Fruit fly (Drosophila melanogaster) whole organism, prepupa: ENCODE measurements around the gene Set.
A peak's percentile ranks its signal among the peaks of the same experiment; 100 is the strongest.

Source experiments
- Blimp-1 ChIP-seq: fragments of 200-800 bp; sonication (Bioruptor generic); optimal IDR thresholded peaks from 3 replicates; lab custom pipeline; 2017; ENCODE audit warnings: missing biosample characterization, missing genetic modification characterization, mild to moderate bottlenecking, moderate library complexity, missing genetic modification reagents
- CG10669 ChIP-seq: fragments of 200-800 bp; sonication (Bioruptor generic); optimal IDR thresholded peaks from 3 replicates; lab custom pipeline; 2018; ENCODE audit warnings: missing biosample characterization, mild to moderate bottlenecking, missing genetic modification characterization, moderate library complexity
- CG11762 ChIP-seq: fragments of 200-800 bp; sonication (Bioruptor generic); optimal IDR thresholded peaks from 3 replicates; lab custom pipeline; 2016; ENCODE audit warnings: missing biosample characterization, missing genetic modification characterization; ENCODE audit not compliant: insufficient read depth
- CG11902 ChIP-seq: fragments of 200-800 bp; sonication (Bioruptor generic); optimal IDR thresholded peaks from 3 replicates; lab custom pipeline; 2016; ENCODE audit warnings: missing biosample characterization, missing genetic modification characterization
- CG15336 ChIP-seq: fragments of 200-800 bp; sonication (Bioruptor generic); IDR thresholded peaks from 2 replicates; pipeline ENCODE4 v1.3.6; 2022; ENCODE audit warnings: missing biosample characterization, missing genetic modification characterization
- CG1621 ChIP-seq: fragments of 200-800 bp; sonication (Bioruptor generic); optimal IDR thresholded peaks from 3 replicates; lab custom pipeline; 2018; ENCODE audit warnings: missing biosample characterization, mild to moderate bottlenecking, missing genetic modification characterization
- CG16779 ChIP-seq: fragments of 200-800 bp; sonication (Bioruptor generic); optimal IDR thresholded peaks from 3 replicates; lab custom pipeline; 2017; ENCODE audit warnings: missing biosample characterization, mild to moderate bottlenecking, missing genetic modification characterization
- CG3032 ChIP-seq: fragments of 200-800 bp; optimal IDR thresholded peaks from 2 replicates; lab custom pipeline; 2019; ENCODE audit warnings: missing biosample characterization, mild to moderate bottlenecking, missing genetic modification characterization, moderate library complexity
- CG31627 ChIP-seq: fragments of 200-800 bp; sonication (Bioruptor generic); optimal IDR thresholded peaks from 3 replicates; lab custom pipeline; 2016; ENCODE audit warnings: missing biosample characterization, missing genetic modification characterization
- CG3919 ChIP-seq: fragments of 200-800 bp; sonication (Bioruptor generic); optimal IDR thresholded peaks from 3 replicates; lab custom pipeline; 2016; ENCODE audit warnings: missing biosample characterization, missing genetic modification characterization
- CG4318 ChIP-seq: fragments of 200-800 bp; sonication (Bioruptor generic); optimal IDR thresholded peaks from 3 replicates; lab custom pipeline; 2017; ENCODE audit warnings: missing biosample characterization, mild to moderate bottlenecking, missing genetic modification characterization
- CG6163 ChIP-seq: fragments of 200-800 bp; sonication (Bioruptor generic); IDR thresholded peaks from 3 replicates; pipeline ENCODE4 v1.3.6; 2022; ENCODE audit warnings: missing biosample characterization, missing genetic modification characterization
- CG6276 ChIP-seq: fragments of 200-800 bp; sonication (Bioruptor generic); optimal IDR thresholded peaks from 2 replicates; lab custom pipeline; 2017; ENCODE audit warnings: missing biosample characterization, mild to moderate bottlenecking, missing genetic modification characterization
- CG6792 ChIP-seq: fragments of 200-800 bp; sonication (Bioruptor generic); optimal IDR thresholded peaks from 3 replicates; lab custom pipeline; 2016; ENCODE audit warnings: missing biosample characterization, missing genetic modification characterization
- CG6808 ChIP-seq: fragments of 200-800 bp; sonication (Bioruptor generic); optimal IDR thresholded peaks from 3 replicates; lab custom pipeline; 2017; ENCODE audit warnings: missing biosample characterization, missing genetic modification characterization, mild to moderate bottlenecking, moderate library complexity, missing genetic modification reagents
- CG6854 ChIP-seq: fragments of 200-800 bp; sonication (Bioruptor generic); optimal IDR thresholded peaks from 2 replicates; lab custom pipeline; 2017; ENCODE audit warnings: missing biosample characterization, mild to moderate bottlenecking, missing genetic modification characterization
- CG7368 ChIP-seq: fragments of 200-800 bp; sonication (Bioruptor generic); optimal IDR thresholded peaks from 3 replicates; lab custom pipeline; 2016; ENCODE audit warnings: missing biosample characterization, missing genetic modification characterization
- CG8119 ChIP-seq: fragments of 200-800 bp; sonication (Bioruptor generic); IDR thresholded peaks from 3 replicates; pipeline ENCODE4 v1.3.6; 2022; ENCODE audit warnings: missing biosample characterization, missing genetic modification characterization
- CG8319 ChIP-seq: fragments of 200-800 bp; sonication (Bioruptor generic); optimal IDR thresholded peaks from 3 replicates; lab custom pipeline; 2016; ENCODE audit warnings: missing biosample characterization, missing genetic modification characterization
- CG8632 ChIP-seq: fragments of 200-800 bp; sonication (Bioruptor generic); optimal IDR thresholded peaks from 3 replicates; lab custom pipeline; 2016; ENCODE audit warnings: missing biosample characterization, missing genetic modification characterization
- CG9139 ChIP-seq: fragments of 200-800 bp; sonication (Bioruptor generic); optimal IDR thresholded peaks from 3 replicates; lab custom pipeline; 2017; ENCODE audit warnings: missing biosample characterization, mild to moderate bottlenecking, missing genetic modification characterization
- Eip78C ChIP-seq: fragments of 200-800 bp; sonication (Bioruptor generic); peaks from one replicate; lab custom pipeline; 2016; ENCODE audit warnings: missing biosample characterization, missing genetic modification characterization
- Ets96B ChIP-seq: fragments of 200-800 bp; optimal IDR thresholded peaks from 2 replicates; lab custom pipeline; 2019; ENCODE audit warnings: missing biosample characterization, mild to moderate bottlenecking, missing genetic modification characterization, moderate library complexity
- Gug ChIP-seq: fragments of 200-800 bp; sonication (Bioruptor generic); IDR thresholded peaks from 2 replicates; pipeline ENCODE4 v1.3.6; 2022; ENCODE audit warnings: missing biosample characterization, missing genetic modification characterization
- Hr38 ChIP-seq: sonication (Bioruptor generic); optimal IDR thresholded peaks from 2 replicates; lab custom pipeline; 2016; ENCODE audit warnings: missing biosample characterization, missing genetic modification characterization
- Hr39 ChIP-seq: fragments of 200-800 bp; sonication (Bioruptor generic); optimal IDR thresholded peaks from 2 replicates; lab custom pipeline; 2016; ENCODE audit warnings: missing biosample characterization, missing genetic modification characterization
- Lpt ChIP-seq: fragments of 200-800 bp; sonication (Bioruptor generic); optimal IDR thresholded peaks from 3 replicates; lab custom pipeline; 2016; ENCODE audit warnings: missing biosample characterization, missing genetic modification characterization
- Met ChIP-seq: fragments of 200-800 bp; sonication (Bioruptor generic); optimal IDR thresholded peaks from 3 replicates; lab custom pipeline; 2016; ENCODE audit warnings: missing biosample characterization, missing genetic modification characterization
- Sox15 ChIP-seq: fragments of 200-800 bp; sonication (Bioruptor generic); optimal IDR thresholded peaks from 3 replicates; lab custom pipeline; 2016; ENCODE audit warnings: missing biosample characterization, missing genetic modification characterization
- acj6 ChIP-seq: fragments of 200-800 bp; sonication (Bioruptor generic); optimal IDR thresholded peaks from 3 replicates; lab custom pipeline; 2016; ENCODE audit warnings: missing biosample characterization, missing genetic modification characterization
- dsx ChIP-seq: fragments of 200-800 bp; optimal IDR thresholded peaks from 3 replicates; lab custom pipeline; 2019; ENCODE audit warnings: missing biosample characterization, mild to moderate bottlenecking, missing genetic modification characterization, moderate library complexity; ENCODE audit not compliant: poor library complexity, severe bottlenecking
- esn ChIP-seq: fragments of 200-800 bp; sonication (Bioruptor generic); optimal IDR thresholded peaks from 2 replicates; lab custom pipeline; 2016; ENCODE audit warnings: missing biosample characterization, mild to moderate bottlenecking, missing genetic modification characterization, moderate library complexity
- fd59A ChIP-seq: fragments of 200-800 bp; sonication (Bioruptor generic); optimal IDR thresholded peaks from 2 replicates; lab custom pipeline; 2017; ENCODE audit warnings: missing biosample characterization, mild to moderate bottlenecking, missing genetic modification characterization, missing genetic modification reagents
- fd85E ChIP-seq: fragments of 200-800 bp; sonication (Bioruptor generic); optimal IDR thresholded peaks from 3 replicates; lab custom pipeline; 2016; ENCODE audit warnings: missing biosample characterization, missing genetic modification characterization
- fkh ChIP-seq: fragments of 200-800 bp; sonication (Bioruptor generic); optimal IDR thresholded peaks from 3 replicates; lab custom pipeline; 2017; ENCODE audit warnings: missing biosample characterization, mild to moderate bottlenecking, missing genetic modification characterization, moderate library complexity
- lz ChIP-seq: fragments of 200-800 bp; sonication (Bioruptor generic); optimal IDR thresholded peaks from 3 replicates; lab custom pipeline; 2016; ENCODE audit warnings: missing biosample characterization, missing genetic modification characterization
- net ChIP-seq: fragments of 200-800 bp; sonication (Bioruptor generic); optimal IDR thresholded peaks from 3 replicates; lab custom pipeline; 2016; ENCODE audit warnings: missing biosample characterization, missing genetic modification characterization
- pdm3 ChIP-seq: fragments of 200-800 bp; sonication (Bioruptor generic); optimal IDR thresholded peaks from 3 replicates; lab custom pipeline; 2016; ENCODE audit warnings: missing biosample characterization, missing genetic modification characterization
- salr ChIP-seq, 2 experiments: fragments of 200-800 bp; sonication (Bioruptor generic); optimal IDR thresholded peaks; 3 replicates each; lab custom pipeline; 2016 to 2018; ENCODE audit warnings: missing biosample characterization in 2 of 2, missing genetic modification characterization in 2 of 2, mild to moderate bottlenecking in 1 of 2
- spab ChIP-seq: fragments of 200-800 bp; sonication (Bioruptor generic); optimal IDR thresholded peaks from 2 replicates; lab custom pipeline; 2017; ENCODE audit warnings: missing biosample characterization, mild to moderate bottlenecking, missing genetic modification characterization, missing genetic modification reagents
- ss ChIP-seq, 2 experiments: fragments of 200-800 bp; sonication (Bioruptor generic); optimal IDR thresholded peaks; 2 replicates in 1 of 2; 3 replicates in 1 of 2; lab custom pipeline; 2017 to 2018; ENCODE audit warnings: mild to moderate bottlenecking in 2 of 2, missing biosample characterization in 2 of 2, missing genetic modification characterization in 2 of 2, moderate library complexity in 1 of 2
- svp ChIP-seq: fragments of 200-800 bp; sonication (Bioruptor generic); peaks from one replicate; lab custom pipeline; 2016; ENCODE audit warnings: missing biosample characterization, missing genetic modification characterization

Set gene

dm6 chr3R:15218824-15219576 lies 44.4 kb upstream of the Set start, which contains the start of the genes SIDL and CG12241 (continued):
- TF ChIP-seq Blimp-1 (GFP tag; lab: Kevin White, UChicago) (peak; percentile 85), CG6163 (GFP tag; lab: Robert Waterston, UW) (peak; percentile 99), Eip78C (peak; percentile 99), CG6276 (GFP tag; lab: Kevin White, UChicago) (no peak), CG3919 (GFP tag; lab: Kevin White, UChicago) (peak; percentile 96), salr (GFP tag; optimal IDR thresholded peaks at IDR 0.05; lab: Kevin White, UChicago) (no peak), CG6854 (GFP tag; lab: Kevin White, UChicago) (peak; percentile 61), Met (no peak), fd59A (no peak), svp (GFP tag; lab: Kevin White, UChicago) (no peak), CG11902 (GFP tag; lab: Kevin White, UChicago) (peak; percentile 94), CG16779 (tag; lab: Kevin White, UChicago) (no peak), fd85E (GFP tag; lab: Kevin White, UChicago) (peak; percentile 68), fkh (no peak), acj6 (GFP tag; lab: Kevin White, UChicago) (no peak), Ets96B (peak; percentile 94), CG15336 (GFP tag; lab: Robert Waterston, UW) (peak; percentile 41; the same call in 1 of the 2 replicates), Sox15 (GFP tag; lab: Kevin White, UChicago) (peak; percentile 39), CG4318 (GFP tag; lab: Kevin White, UChicago) (no peak)

DNA sequence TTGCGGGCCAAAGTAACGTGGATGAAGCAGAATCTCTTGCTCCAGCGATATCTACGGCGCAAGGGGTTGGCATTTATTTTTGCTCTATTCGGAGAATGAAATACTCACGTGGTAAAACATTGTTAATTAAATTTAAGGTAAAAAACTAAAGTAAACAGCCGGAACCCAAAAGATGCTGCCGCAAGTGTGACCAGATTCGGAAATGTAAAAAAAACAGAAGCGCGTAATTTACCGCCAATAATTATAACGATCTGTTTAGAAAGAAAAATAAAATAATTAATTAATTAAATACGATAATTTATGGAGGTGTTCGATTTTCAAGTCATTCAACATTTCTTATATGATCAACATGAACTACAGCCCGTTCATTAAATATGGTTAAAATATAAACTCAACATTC lies 40.4 kb upstream of the Set start, which contains the start of gene Polr2G:
Polr2G (minus strand) TSS at position 208 of the 400 bp plus-strand sequence.
- TF ChIP-seq CG1621 (tag; lab: Kevin White, UChicago) (peak; percentile 4), fd59A (no peak), fkh (peak; percentile 75)

DNA sequence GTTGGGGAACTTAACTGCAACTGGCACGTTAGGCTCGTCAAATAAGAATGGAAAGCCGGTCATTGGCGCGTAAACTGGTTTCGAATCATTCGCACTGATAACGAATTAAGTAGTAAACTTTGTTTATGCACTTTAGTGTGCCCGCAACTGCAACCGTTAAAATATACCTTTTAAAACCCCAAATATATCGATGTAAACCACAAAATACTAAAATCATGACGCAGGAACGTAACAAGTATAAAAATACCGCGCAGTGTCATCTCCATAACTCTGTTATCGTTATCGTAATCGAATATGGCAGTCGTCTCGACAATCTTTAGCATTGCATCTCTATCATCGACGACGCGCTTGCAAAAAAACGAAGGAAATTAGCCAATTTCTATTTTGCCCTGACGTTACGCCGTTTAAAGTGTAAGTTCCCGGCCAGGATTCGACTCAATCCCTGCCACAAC lies 38.0 kb upstream of the Set start, which contains the start of the genes CG31344 and Caf1-55:
CG31344 (minus strand) TSS at position 51 of the 452 bp plus-strand sequence.
Caf1-55 (plus strand) TSS at position 298 of the 452 bp plus-strand sequence.
- TF ChIP-seq CG31627: peak; percentile 2
- TF ChIP-seq Gug (GFP tag; lab: Robert Waterston, UW): no peak
- TF ChIP-seq dsx (GFP tag; lab: Kevin White, UChicago): peak; percentile 73
- TF ChIP-seq esn (GFP tag; lab: Kevin White, UChicago): peak; percentile 3
- TF ChIP-seq fkh: peak; percentile 19
- TF ChIP-seq Hr39: no peak

dm6 chr3R:15229329-15229876 lies 33.9 kb upstream of the Set start, which contains the start of the genes Art3 and mRpS10:
TSS of gene Art3 (minus strand) at chr3R:15229408.
TSS of gene mRpS10 (plus strand) at chr3R:15229665.
- TF ChIP-seq Lpt (GFP tag; lab: Kevin White, UChicago) (peak; percentile 100), CG6792 (GFP tag; lab: Kevin White, UChicago) (peak; percentile 100), CG9139 (GFP tag; lab: Kevin White, UChicago) (peak; percentile 99), lz (GFP tag; lab: Kevin White, UChicago) (peak; percentile 100), Hr38 (GFP tag; lab: Kevin White, UChicago) (peak; percentile 96), spab (GFP tag; lab: Kevin White, UChicago) (peak; percentile 100), CG3032 (tag; lab: Kevin White, UChicago) (peak; percentile 100), svp (GFP tag; lab: Kevin White, UChicago) (peak; percentile 100), CG10669 (GFP tag; lab: Kevin White, UChicago) (peak; percentile 100), fd85E (GFP tag; lab: Kevin White, UChicago) (peak; percentile 98), ss (GFP tag; optimal IDR thresholded peaks at IDR 0.05; lab: Kevin White, UChicago) (peak; percentile 99 to 100), acj6 (GFP tag; lab: Kevin White, UChicago) (peak; percentile 100), Ets96B (peak; percentile 100), Sox15 (GFP tag; lab: Kevin White, UChicago) (peak; percentile 100), net (GFP tag; lab: Kevin White, UChicago) (peak; percentile 100), CG11762 (GFP tag; lab: Kevin White, UChicago) (peak; percentile 100), fkh (peak; percentile 97), CG8632 (GFP tag; lab: Kevin White, UChicago) (peak; percentile 100), CG6808 (GFP tag; lab: Kevin White, UChicago) (peak; percentile 99), CG16779 (tag; lab: Kevin White, UChicago) (peak; percentile 99), CG8119 (GFP tag; lab: Robert Waterston, UW) (peak; percentile 100), CG8319 (GFP tag; lab: Kevin White, UChicago) (peak; percentile 100), pdm3 (peak; percentile 100), CG7368 (GFP tag; lab: Kevin White, UChicago) (peak; percentile 100)
